Worm (Caenorhabditis elegans) whole organism, young adult: ENCODE data around the gene EGAP1.5.

Experiments
- C17E4.6 ChIP-seq: fragments of 200-800 bp; sonication (Bioruptor generic); IDR thresholded peaks from 2 replicates; pipeline ENCODE4 v1.3.6; 2022; ENCODE audit warnings: missing genetic modification reagents, missing genetic modification characterization, missing compliant biosample characterization
- F22D6.2 ChIP-seq: sonication (generic microtip); optimal IDR thresholded peaks from 2 replicates; lab custom pipeline; 2016; ENCODE audit warnings: mild to moderate bottlenecking, missing genetic modification characterization, missing compliant biosample characterization
- F33H1.4 ChIP-seq: fragments of 200-800 bp; sonication (Bioruptor generic); IDR thresholded peaks from 2 replicates; pipeline ENCODE4 v1.3.6; 2022; ENCODE audit warnings: missing genetic modification reagents, missing genetic modification characterization, missing compliant biosample characterization
- F52B5.7 ChIP-seq: sonication (generic microtip); optimal IDR thresholded peaks from 2 replicates; lab custom pipeline; 2016; ENCODE audit warnings: mild to moderate bottlenecking, missing genetic modification characterization, missing compliant biosample characterization
- K12H6.12 ChIP-seq: fragments of 200-800 bp; sonication (Bioruptor generic); optimal IDR thresholded peaks from 2 replicates; lab custom pipeline; 2018; ENCODE audit warnings: mild to moderate bottlenecking, missing genetic modification characterization, missing compliant biosample characterization
- T07F8.4 ChIP-seq: sonication (generic microtip); optimal IDR thresholded peaks from 2 replicates; lab custom pipeline; 2016; ENCODE audit warnings: mild to moderate bottlenecking, missing genetic modification characterization, moderate library complexity, missing compliant biosample characterization
- Y53F4B.3 ChIP-seq: fragments of 200-800 bp; sonication (Bioruptor generic); IDR thresholded peaks from 2 replicates; pipeline ENCODE4 v1.3.6; 2022; ENCODE audit warnings: missing genetic modification reagents, missing genetic modification characterization, missing compliant biosample characterization
- Y53G8AR.9 ChIP-seq: fragments of 200-800 bp; sonication (Bioruptor generic); conservative IDR thresholded peaks from 2 replicates; pipeline ENCODE4 v1.3.6; 2022; ENCODE audit warnings: missing genetic modification reagents, missing genetic modification characterization, missing compliant biosample characterization
- Y67H2A.10 ChIP-seq: fragments of 200-800 bp; sonication (Bioruptor generic); conservative IDR thresholded peaks from 2 replicates; pipeline ENCODE4 v1.3.6; 2022; ENCODE audit warnings: missing genetic modification reagents, missing genetic modification characterization, missing compliant biosample characterization
- aptf-3 ChIP-seq: fragments of 200-800 bp; sonication (Bioruptor generic); IDR thresholded peaks from 2 replicates; pipeline ENCODE4 v1.3.6; 2022; ENCODE audit warnings: missing genetic modification characterization, missing compliant biosample characterization
- atf-7 ChIP-seq: sonication (generic microtip); optimal IDR thresholded peaks from 2 replicates; lab custom pipeline; 2017; ENCODE audit warnings: mild to moderate bottlenecking, missing genetic modification characterization, missing compliant biosample characterization
- athp-1 ChIP-seq: sonication (generic microtip); optimal IDR thresholded peaks from 2 replicates; lab custom pipeline; 2017; ENCODE audit warnings: mild to moderate bottlenecking, missing genetic modification characterization, missing compliant biosample characterization
- attf-3 ChIP-seq: fragments of 200-800 bp; sonication (Bioruptor generic); conservative IDR thresholded peaks from 2 replicates; pipeline ENCODE4 v1.3.6; 2022; ENCODE audit warnings: missing genetic modification reagents, missing genetic modification characterization, missing compliant biosample characterization
- cebp-2 ChIP-seq: fragments of 200-800 bp; sonication (Bioruptor generic); IDR thresholded peaks from 2 replicates; pipeline ENCODE4 v1.3.6; 2022; ENCODE audit warnings: missing genetic modification characterization, missing compliant biosample characterization
- ceh-100 ChIP-seq: fragments of 200-800 bp; sonication (Bioruptor generic); IDR thresholded peaks from 2 replicates; pipeline ENCODE4 v1.3.6; 2022; ENCODE audit warnings: missing genetic modification reagents, missing genetic modification characterization, missing compliant biosample characterization
- dox-1 ChIP-seq: fragments of 200-800 bp; sonication (Bioruptor generic); IDR thresholded peaks from 2 replicates; pipeline ENCODE4 v1.3.6; 2022; ENCODE audit warnings: missing genetic modification reagents, missing genetic modification characterization, missing compliant biosample characterization
- egl-18 ChIP-seq: fragments of 200-800 bp; sonication (Bioruptor generic); IDR thresholded peaks from 2 replicates; pipeline ENCODE4 v1.3.6; 2022; ENCODE audit warnings: missing genetic modification reagents, missing genetic modification characterization, missing compliant biosample characterization
- him-1 ChIP-seq: sonication (generic microtip); optimal IDR thresholded peaks from 2 replicates; lab custom pipeline; 2016; ENCODE audit warnings: missing genotype, missing genetic modification reagents, missing genetic modification characterization, missing compliant biosample characterization
- hmg-1.2 ChIP-seq: fragments of 200-800 bp; sonication (Bioruptor generic); IDR thresholded peaks from 2 replicates; pipeline ENCODE4 v1.3.6; 2022; ENCODE audit warnings: missing genetic modification reagents, missing genetic modification characterization, missing compliant biosample characterization
- hsf-1 ChIP-seq: fragments of 200-800 bp; sonication (Bioruptor generic); IDR thresholded peaks from 2 replicates; pipeline ENCODE4 v1.3.6; 2022; ENCODE audit warnings: missing genetic modification reagents, missing genetic modification characterization, missing compliant biosample characterization
- lin-35 ChIP-seq, 3 experiments: fragments of 150-350 bp in 2 of 3; sonication (generic microtip) in 1 of 3; optimal IDR thresholded peaks; 2 replicates each; lab custom pipeline; 2014 to 2018; ENCODE audit warnings: missing biosample characterization in 3 of 3, missing genetic modification characterization in 3 of 3, missing genetic modification reagents in 3 of 3
- lin-40 ChIP-seq: sonication (generic microtip); optimal IDR thresholded peaks from 2 replicates; lab custom pipeline; 2016; ENCODE audit warnings: missing genetic modification characterization, mild to moderate bottlenecking, missing compliant biosample characterization, missing genotype, missing genetic modification reagents
- lsy-27 ChIP-seq: sonication (generic microtip); optimal IDR thresholded peaks from 2 replicates; lab custom pipeline; 2017; ENCODE audit warnings: missing genetic modification characterization, mild to moderate bottlenecking, missing compliant biosample characterization, antibody characterized with exemption, missing genotype, borderline replicate concordance; ENCODE audit not compliant: insufficient read depth
- madf-3 ChIP-seq: fragments of 200-800 bp; sonication (Bioruptor generic); IDR thresholded peaks from 2 replicates; pipeline ENCODE4 v1.3.6; 2022; ENCODE audit warnings: missing genetic modification reagents, missing genetic modification characterization, missing compliant biosample characterization
- mel-28 ChIP-seq: sonication (generic microtip); optimal IDR thresholded peaks from 2 replicates; lab custom pipeline; 2016; ENCODE audit warnings: borderline replicate concordance, mild to moderate bottlenecking, missing genetic modification characterization, missing compliant biosample characterization
- mxl-1 ChIP-seq: sonication (generic microtip); optimal IDR thresholded peaks from 2 replicates; lab custom pipeline; 2016; ENCODE audit warnings: missing genetic modification characterization, missing compliant biosample characterization
- nfyb-1 ChIP-seq: fragments of 200-800 bp; sonication (Bioruptor generic); IDR thresholded peaks from 2 replicates; pipeline ENCODE4 v1.3.6; 2022; ENCODE audit warnings: missing genetic modification reagents, missing genetic modification characterization, missing compliant biosample characterization
- nhr-179 ChIP-seq: sonication (generic microtip); optimal IDR thresholded peaks from 2 replicates; lab custom pipeline; 2016; ENCODE audit warnings: mild to moderate bottlenecking, missing genetic modification characterization, missing compliant biosample characterization
- nhr-80 ChIP-seq: sonication (generic microtip); optimal IDR thresholded peaks from 2 replicates; lab custom pipeline; 2016; ENCODE audit warnings: missing genetic modification characterization, missing compliant biosample characterization
- nhr-90 ChIP-seq: sonication (generic microtip); optimal IDR thresholded peaks from 2 replicates; lab custom pipeline; 2016; ENCODE audit warnings: missing genotype, mild to moderate bottlenecking, missing genetic modification characterization, missing compliant biosample characterization
- pha-4 ChIP-seq: fragments of 150-350 bp; sonication (generic microtip); optimal IDR thresholded peaks from 2 replicates; lab custom pipeline; 2014; ENCODE audit warnings: missing biosample characterization, missing genetic modification reagents, missing genetic modification characterization
- rec-8 ChIP-seq, 2 experiments: sonication (generic microtip); optimal IDR thresholded peaks; 2 replicates each; lab custom pipeline; 2016; ENCODE audit warnings: mild to moderate bottlenecking in 2 of 2, missing genetic modification characterization in 2 of 2, missing genetic modification reagents in 2 of 2, missing genotype in 2 of 2, missing biosample characterization in 1 of 2, missing compliant biosample characterization in 1 of 2, moderate library complexity in 1 of 2
- rpc-1 ChIP-seq, 2 experiments: fragments of 150-350 bp in 1 of 2; sonication (generic microtip) in 1 of 2; optimal IDR thresholded peaks; 2 replicates each; lab custom pipeline; 2014 to 2018; ENCODE audit warnings: missing biosample characterization in 1 of 2, missing genetic modification characterization in 1 of 2, missing genetic modification reagents in 1 of 2, missing genotype in 1 of 2
- snpc-4 ChIP-seq, 5 experiments: fragments of 150-350 bp in 1 of 5; sonication (generic microtip) in 4 of 5; optimal IDR thresholded peaks; 2 replicates each; lab custom pipeline; 2014 to 2018; ENCODE audit warnings: missing genetic modification characterization in 5 of 5, missing biosample characterization in 3 of 5, antibody characterized with exemption in 2 of 5, mild to moderate bottlenecking in 2 of 5, missing compliant biosample characterization in 2 of 5, missing genotype in 2 of 5, moderate library complexity in 2 of 5, missing genetic modification reagents in 1 of 5
- somi-1 ChIP-seq: fragments of 200-800 bp; sonication (Bioruptor generic); optimal IDR thresholded peaks from 2 replicates; lab custom pipeline; 2018; ENCODE audit warnings: mild to moderate bottlenecking, missing genetic modification characterization, missing compliant biosample characterization
- unc-62 ChIP-seq: fragments of 150-350 bp; optimal IDR thresholded peaks from 2 replicates; lab custom pipeline; 2014; ENCODE audit warnings: missing biosample characterization, missing genetic modification reagents, missing genetic modification characterization
- zim-3 ChIP-seq: sonication (generic microtip); optimal IDR thresholded peaks from 2 replicates; lab custom pipeline; 2017; ENCODE audit warnings: mild to moderate bottlenecking, missing genetic modification characterization, moderate library complexity, missing compliant biosample characterization
- ztf-22 ChIP-seq: fragments of 200-800 bp; sonication (Bioruptor generic); optimal IDR thresholded peaks from 2 replicates; lab custom pipeline; 2018; ENCODE audit warnings: mild to moderate bottlenecking, missing genetic modification characterization, moderate library complexity, missing compliant biosample characterization
- ztf-26 ChIP-seq: sonication (generic microtip); optimal IDR thresholded peaks from 2 replicates; lab custom pipeline; 2017; ENCODE audit warnings: missing genetic modification characterization, missing compliant biosample characterization
- ztf-3 ChIP-seq: fragments of 200-800 bp; sonication (Bioruptor generic); optimal IDR thresholded peaks from 2 replicates; lab custom pipeline; 2018; ENCODE audit warnings: mild to moderate bottlenecking, missing genetic modification characterization, missing compliant biosample characterization

The EGAP1.5 gene

DNA sequence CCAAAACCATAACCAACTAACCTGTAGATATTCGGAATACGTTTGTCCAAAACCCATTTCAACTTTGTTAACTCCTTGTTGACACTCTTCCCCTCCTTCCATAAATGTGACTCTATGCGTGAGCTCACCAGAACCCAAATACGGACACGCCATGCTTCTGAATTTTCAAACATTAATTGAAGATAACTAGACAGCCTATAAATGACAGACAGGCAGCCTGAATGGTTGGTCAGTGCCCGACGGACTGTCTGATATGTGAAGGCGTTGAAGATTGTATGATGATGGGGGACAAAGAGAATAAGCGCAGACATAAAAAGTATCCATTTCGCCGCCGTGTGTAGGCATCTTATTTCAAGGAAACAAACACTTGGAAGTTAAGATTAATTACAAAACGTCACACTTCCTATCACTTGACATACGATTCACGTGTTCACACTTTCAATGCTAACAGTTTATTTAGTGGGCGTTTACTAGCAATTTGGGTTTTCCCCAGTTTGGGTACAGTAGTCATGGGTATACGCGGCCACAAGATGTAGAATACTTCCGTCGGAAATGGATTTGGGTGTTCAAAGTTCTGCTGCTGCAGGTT is 11.6 kb upstream of the EGAP1.5 start, which contains the start of the genes tdo-2 and C28H8.2 (continued):
- TF ChIP-seq mel-28 (tag; lab: Kevin White, UChicago), result no peak
- no peak for TF ChIP-seq F22D6.2 (tag; lab: Kevin White, UChicago)
- no peak for TF ChIP-seq mxl-1 (tag; lab: Kevin White, UChicago)
- TF ChIP-seq nhr-80 (tag; lab: Kevin White, UChicago), result no peak
- TF ChIP-seq ceh-100 (GFP tag; lab: Robert Waterston, UW), result no peak
- no peak for TF ChIP-seq rec-8 (tag; optimal IDR thresholded peaks at IDR 0.05; lab: Kevin White, UChicago)
- no peak for TF ChIP-seq attf-3 (GFP tag; lab: Robert Waterston, UW)

DNA sequence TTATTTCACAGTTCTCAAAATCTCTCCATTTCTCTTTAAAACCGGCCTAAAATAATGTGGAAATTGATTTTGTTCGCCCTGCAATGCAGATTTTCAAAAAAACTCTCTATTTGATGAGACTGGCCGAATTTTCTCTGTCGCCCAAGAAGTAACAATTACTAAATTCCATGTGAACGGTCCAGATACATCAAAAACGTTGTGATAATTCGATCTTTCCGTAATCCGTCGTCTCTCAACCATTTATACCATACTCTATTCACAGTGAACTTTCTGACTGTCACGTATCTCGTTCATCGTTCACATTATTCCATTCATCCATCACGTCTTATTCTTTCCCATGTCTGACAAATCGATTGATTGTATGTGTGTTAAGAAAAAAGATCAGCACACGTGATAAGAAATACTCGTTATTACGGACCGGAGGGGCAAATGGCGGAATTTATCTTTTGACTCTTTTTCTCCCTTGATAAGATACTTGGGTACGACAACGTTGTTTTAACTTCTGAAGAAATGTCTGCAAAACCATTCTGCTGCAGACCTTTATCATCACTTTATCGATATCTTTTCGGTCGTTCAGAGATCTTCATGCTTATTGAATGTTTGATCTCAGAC is 10.3 kb upstream of the EGAP1.5 start:
- TF ChIP-seq rpc-1 (optimal IDR thresholded peaks at IDR 0.05; lab: Kevin White, UChicago) (no peak), rpc-1 (tag; optimal IDR thresholded peaks at IDR 0.05; lab: Kevin White, UChicago) (no peak), pha-4 (tag; lab: Kevin White, UChicago) (no peak), nfyb-1 (GFP tag; lab: Robert Waterston, UW) (no peak), snpc-4 (GFP tag; optimal IDR thresholded peaks at IDR 0.05; lab: Kevin White, UChicago) (no peak), snpc-4 (tag; optimal IDR thresholded peaks at IDR 0.05; lab: Kevin White, UChicago) (no peak), lin-40 (tag; lab: Kevin White, UChicago) (peak; percentile 0), T07F8.4 (no peak), lsy-27 (tag; lab: Kevin White, UChicago) (no peak), Y53F4B.3 (GFP tag; lab: Robert Waterston, UW) (no peak), C17E4.6 (GFP tag; lab: Robert Waterston, UW) (no peak), dox-1 (no peak), somi-1 (GFP tag; lab: Kevin White, UChicago) (peak; percentile 6), cebp-2 (GFP tag; lab: Robert Waterston, UW) (no peak), nhr-90 (tag; lab: Kevin White, UChicago) (no peak), aptf-3 (GFP tag; lab: Robert Waterston, UW) (no peak), him-1 (tag; lab: Kevin White, UChicago) (no peak), athp-1 (tag; lab: Kevin White, UChicago) (no peak), ztf-26 (tag; lab: Kevin White, UChicago) (peak; percentile 36), zim-3 (tag; lab: Kevin White, UChicago) (no peak), unc-62 (GFP tag; lab: Kevin White, UChicago) (no peak), Y53G8AR.9 (GFP tag; lab: Robert Waterston, UW) (no peak), ztf-22 (GFP tag; lab: Kevin White, UChicago) (no peak), hsf-1 (GFP tag; lab: Robert Waterston, UW) (no peak)

DNA sequence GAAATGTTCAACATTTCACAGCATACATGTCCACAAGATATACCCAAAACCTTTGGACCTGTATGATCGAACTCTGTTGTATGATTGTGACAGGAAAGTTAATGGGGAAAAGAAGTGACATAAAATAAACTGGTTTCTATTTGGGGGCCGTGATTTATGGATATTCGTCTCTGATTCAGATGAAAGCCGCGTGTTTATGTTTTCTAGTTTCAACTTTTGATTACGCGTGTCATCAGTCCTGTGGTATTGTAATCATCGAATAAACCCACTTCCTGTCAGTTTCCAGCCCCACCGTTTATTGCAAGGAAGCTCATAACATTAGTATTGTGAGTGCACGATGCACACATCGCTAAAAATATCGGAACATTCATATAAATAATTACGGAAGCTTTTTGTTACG is 9.3 kb upstream of the EGAP1.5 start:
- no peak for TF ChIP-seq egl-18 (GFP tag; lab: Robert Waterston, UW)

DNA sequence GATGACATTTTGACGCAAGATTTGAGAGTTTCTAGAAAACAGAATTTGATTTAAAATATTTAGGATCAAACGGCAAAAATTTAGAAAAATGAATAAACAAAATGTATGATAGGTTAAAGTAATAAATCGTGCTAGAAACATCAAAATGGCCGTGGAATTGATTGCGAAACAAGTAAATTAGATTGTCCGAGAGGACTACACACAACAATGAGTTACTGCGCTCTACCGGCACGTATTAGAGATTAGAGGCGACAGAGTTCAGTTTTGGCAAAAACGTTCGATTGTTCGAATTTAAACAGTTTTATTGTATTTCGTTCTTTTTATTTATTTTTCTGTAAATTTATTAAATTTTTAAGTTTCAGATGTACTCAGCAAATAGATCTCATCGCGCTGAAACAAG is 5.8 kb upstream of the EGAP1.5 start, which contains the start of the genes dnc-2 and bcl-7:
dnc-2 (minus strand) TSS at position 33 of the 400 bp plus-strand sequence.
bcl-7 (plus strand) TSS at position 363 of the 400 bp plus-strand sequence.
- no peak for TF ChIP-seq Y53F4B.3 (GFP tag; lab: Robert Waterston, UW)
- no peak for TF ChIP-seq nhr-179
- TF ChIP-seq ceh-100 (GFP tag; lab: Robert Waterston, UW), result no peak
- TF ChIP-seq atf-7 (tag; lab: Kevin White, UChicago), result no peak
- TF ChIP-seq pha-4 (tag; lab: Kevin White, UChicago), result no peak
- TF ChIP-seq hmg-1.2 (GFP tag; lab: Robert Waterston, UW), result peak; percentile 94
- TF ChIP-seq F33H1.4 (GFP tag; lab: Robert Waterston, UW), result peak; percentile 32; the same call in 1 of the 2 replicates
- TF ChIP-seq rec-8 (tag; optimal IDR thresholded peaks at IDR 0.05; lab: Kevin White, UChicago), result no peak
- no peak for TF ChIP-seq Y67H2A.10 (GFP tag; lab: Robert Waterston, UW)
- no peak for TF ChIP-seq F52B5.7 (tag; lab: Kevin White, UChicago)
- TF ChIP-seq lin-35 (GFP tag; optimal IDR thresholded peaks at IDR 0.05; lab: Kevin White, UChicago), result peak in 1 of 3 experiments; percentile 6
- TF ChIP-seq ztf-22 (GFP tag; lab: Kevin White, UChicago), result no peak
- TF ChIP-seq ztf-26 (tag; lab: Kevin White, UChicago), result no peak
- TF ChIP-seq K12H6.12, result no peak
- TF ChIP-seq rpc-1 (optimal IDR thresholded peaks at IDR 0.05; lab: Kevin White, UChicago), result no peak
- no peak for TF ChIP-seq rpc-1 (tag; optimal IDR thresholded peaks at IDR 0.05; lab: Kevin White, UChicago)
- TF ChIP-seq madf-3 (GFP tag; lab: Robert Waterston, UW), result no peak
- no peak for TF ChIP-seq F22D6.2 (tag; lab: Kevin White, UChicago)
- TF ChIP-seq ztf-3 (GFP tag; lab: Kevin White, UChicago), result no peak
